Fruit fly (Drosophila melanogaster) whole organism, prepupa: ENCODE data around the gene olf413.
A peak's percentile ranks its signal among the peaks of the same experiment; 100 is the strongest.

Source experiments
- Blimp-1 ChIP-seq: fragments of 200-800 bp; sonication (Bioruptor generic); optimal IDR thresholded peaks from 3 replicates; lab custom pipeline; 2017; ENCODE audit warnings: missing biosample characterization, missing genetic modification characterization, mild to moderate bottlenecking, moderate library complexity, missing genetic modification reagents
- CG10631 ChIP-seq: fragments of 200-800 bp; sonication (Bioruptor generic); optimal IDR thresholded peaks from 2 replicates; lab custom pipeline; 2016; ENCODE audit warnings: missing biosample characterization, missing genetic modification characterization
- CG15336 ChIP-seq: fragments of 200-800 bp; sonication (Bioruptor generic); IDR thresholded peaks from 2 replicates; pipeline ENCODE4 v1.3.6; 2022; ENCODE audit warnings: missing biosample characterization, missing genetic modification characterization
- CG1621 ChIP-seq: fragments of 200-800 bp; sonication (Bioruptor generic); optimal IDR thresholded peaks from 3 replicates; lab custom pipeline; 2018; ENCODE audit warnings: missing biosample characterization, mild to moderate bottlenecking, missing genetic modification characterization
- CG31627 ChIP-seq: fragments of 200-800 bp; sonication (Bioruptor generic); optimal IDR thresholded peaks from 3 replicates; lab custom pipeline; 2016; ENCODE audit warnings: missing biosample characterization, missing genetic modification characterization
- CG32006 ChIP-seq: fragments of 200-800 bp; sonication (Bioruptor generic); optimal IDR thresholded peaks from 3 replicates; lab custom pipeline; 2017; ENCODE audit warnings: missing biosample characterization, mild to moderate bottlenecking, missing genetic modification characterization
- CG34406 ChIP-seq: fragments of 200-800 bp; sonication (Bioruptor generic); optimal IDR thresholded peaks from 3 replicates; lab custom pipeline; 2016; ENCODE audit warnings: missing biosample characterization, missing genetic modification characterization
- CG6163 ChIP-seq: fragments of 200-800 bp; sonication (Bioruptor generic); IDR thresholded peaks from 3 replicates; pipeline ENCODE4 v1.3.6; 2022; ENCODE audit warnings: missing biosample characterization, missing genetic modification characterization
- CG6276 ChIP-seq: fragments of 200-800 bp; sonication (Bioruptor generic); optimal IDR thresholded peaks from 2 replicates; lab custom pipeline; 2017; ENCODE audit warnings: missing biosample characterization, mild to moderate bottlenecking, missing genetic modification characterization
- CG6808 ChIP-seq: fragments of 200-800 bp; sonication (Bioruptor generic); optimal IDR thresholded peaks from 3 replicates; lab custom pipeline; 2017; ENCODE audit warnings: missing biosample characterization, missing genetic modification characterization, mild to moderate bottlenecking, moderate library complexity, missing genetic modification reagents
- CG6854 ChIP-seq: fragments of 200-800 bp; sonication (Bioruptor generic); optimal IDR thresholded peaks from 2 replicates; lab custom pipeline; 2017; ENCODE audit warnings: missing biosample characterization, mild to moderate bottlenecking, missing genetic modification characterization
- CG8119 ChIP-seq: fragments of 200-800 bp; sonication (Bioruptor generic); IDR thresholded peaks from 3 replicates; pipeline ENCODE4 v1.3.6; 2022; ENCODE audit warnings: missing biosample characterization, missing genetic modification characterization
- CG8632 ChIP-seq: fragments of 200-800 bp; sonication (Bioruptor generic); optimal IDR thresholded peaks from 3 replicates; lab custom pipeline; 2016; ENCODE audit warnings: missing biosample characterization, missing genetic modification characterization
- Eip75B ChIP-seq: fragments of 200-800 bp; sonication (Bioruptor generic); optimal IDR thresholded peaks from 3 replicates; lab custom pipeline; 2016; ENCODE audit warnings: missing biosample characterization, missing genetic modification characterization
- Eip78C ChIP-seq: fragments of 200-800 bp; sonication (Bioruptor generic); peaks from one replicate; lab custom pipeline; 2016; ENCODE audit warnings: missing biosample characterization, missing genetic modification characterization
- Ets21C ChIP-seq: fragments of 200-800 bp; sonication (Bioruptor generic); optimal IDR thresholded peaks from 3 replicates; lab custom pipeline; 2016; ENCODE audit warnings: missing biosample characterization, missing genetic modification characterization
- Ets96B ChIP-seq: fragments of 200-800 bp; optimal IDR thresholded peaks from 2 replicates; lab custom pipeline; 2019; ENCODE audit warnings: missing biosample characterization, mild to moderate bottlenecking, missing genetic modification characterization, moderate library complexity
- Hr39 ChIP-seq: fragments of 200-800 bp; sonication (Bioruptor generic); optimal IDR thresholded peaks from 2 replicates; lab custom pipeline; 2016; ENCODE audit warnings: missing biosample characterization, missing genetic modification characterization
- Lpt ChIP-seq: fragments of 200-800 bp; sonication (Bioruptor generic); optimal IDR thresholded peaks from 3 replicates; lab custom pipeline; 2016; ENCODE audit warnings: missing biosample characterization, missing genetic modification characterization
- Met ChIP-seq: fragments of 200-800 bp; sonication (Bioruptor generic); optimal IDR thresholded peaks from 3 replicates; lab custom pipeline; 2016; ENCODE audit warnings: missing biosample characterization, missing genetic modification characterization
- OdsH ChIP-seq: fragments of 200-800 bp; sonication (Bioruptor generic); optimal IDR thresholded peaks from 3 replicates; lab custom pipeline; 2016; ENCODE audit warnings: missing biosample characterization, missing genetic modification characterization
- Smox ChIP-seq: fragments of 200-800 bp; sonication (Bioruptor generic); optimal IDR thresholded peaks from 3 replicates; lab custom pipeline; 2016; ENCODE audit warnings: missing biosample characterization, missing genetic modification characterization
- Sox14 ChIP-seq: fragments of 200-800 bp; sonication (Bioruptor generic); optimal IDR thresholded peaks from 3 replicates; lab custom pipeline; 2016; ENCODE audit warnings: missing biosample characterization, missing genetic modification characterization
- Sox15 ChIP-seq: fragments of 200-800 bp; sonication (Bioruptor generic); optimal IDR thresholded peaks from 3 replicates; lab custom pipeline; 2016; ENCODE audit warnings: missing biosample characterization, missing genetic modification characterization
- achi ChIP-seq: fragments of 200-800 bp; sonication (Bioruptor generic); optimal IDR thresholded peaks from 3 replicates; lab custom pipeline; 2016; ENCODE audit warnings: missing biosample characterization, missing genetic modification characterization
- acj6 ChIP-seq: fragments of 200-800 bp; sonication (Bioruptor generic); optimal IDR thresholded peaks from 3 replicates; lab custom pipeline; 2016; ENCODE audit warnings: missing biosample characterization, missing genetic modification characterization
- cyc ChIP-seq: fragments of 200-800 bp; sonication (Bioruptor generic); optimal IDR thresholded peaks from 3 replicates; lab custom pipeline; 2016; ENCODE audit warnings: missing biosample characterization, missing genetic modification characterization
- dac ChIP-seq: fragments of 200-800 bp; sonication (Bioruptor generic); optimal IDR thresholded peaks from 2 replicates; lab custom pipeline; 2017; ENCODE audit warnings: missing biosample characterization, mild to moderate bottlenecking, missing genetic modification characterization
- dsx ChIP-seq: fragments of 200-800 bp; optimal IDR thresholded peaks from 3 replicates; lab custom pipeline; 2019; ENCODE audit warnings: missing biosample characterization, mild to moderate bottlenecking, missing genetic modification characterization, moderate library complexity; ENCODE audit not compliant: poor library complexity, severe bottlenecking
- fd59A ChIP-seq: fragments of 200-800 bp; sonication (Bioruptor generic); optimal IDR thresholded peaks from 2 replicates; lab custom pipeline; 2017; ENCODE audit warnings: missing biosample characterization, mild to moderate bottlenecking, missing genetic modification characterization, missing genetic modification reagents
- fkh ChIP-seq: fragments of 200-800 bp; sonication (Bioruptor generic); optimal IDR thresholded peaks from 3 replicates; lab custom pipeline; 2017; ENCODE audit warnings: missing biosample characterization, mild to moderate bottlenecking, missing genetic modification characterization, moderate library complexity
- salr ChIP-seq, 2 experiments: fragments of 200-800 bp; sonication (Bioruptor generic); optimal IDR thresholded peaks; 3 replicates each; lab custom pipeline; 2016 to 2018; ENCODE audit warnings: missing biosample characterization in 2 of 2, missing genetic modification characterization in 2 of 2, mild to moderate bottlenecking in 1 of 2
- ss ChIP-seq, 2 experiments: fragments of 200-800 bp; sonication (Bioruptor generic); optimal IDR thresholded peaks; 2 replicates in 1 of 2; 3 replicates in 1 of 2; lab custom pipeline; 2017 to 2018; ENCODE audit warnings: mild to moderate bottlenecking in 2 of 2, missing biosample characterization in 2 of 2, missing genetic modification characterization in 2 of 2, moderate library complexity in 1 of 2
- svp ChIP-seq: fragments of 200-800 bp; sonication (Bioruptor generic); peaks from one replicate; lab custom pipeline; 2016; ENCODE audit warnings: missing biosample characterization, missing genetic modification characterization

Gene olf413

DNA sequence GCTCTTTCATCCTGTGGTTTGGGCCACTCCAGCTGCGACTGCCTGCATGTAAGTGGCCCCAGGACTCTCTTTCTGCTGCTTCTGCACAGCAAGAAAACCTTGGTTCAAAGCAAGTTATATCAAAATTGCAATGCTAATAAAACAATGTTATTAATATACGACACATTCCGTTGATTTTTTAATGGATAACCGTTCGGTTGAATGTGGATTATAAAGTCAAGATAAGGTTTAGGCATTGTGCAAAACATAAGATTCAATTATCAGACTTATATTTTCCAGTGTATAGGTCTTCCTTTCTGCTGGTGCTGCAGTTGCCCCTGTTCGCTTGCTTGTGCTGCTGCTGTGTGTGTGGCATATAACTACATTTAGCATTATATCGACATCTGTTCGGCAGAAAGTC is 26.7 kb downstream of the olf413 start (continued):
- TF ChIP-seq CG6276 (GFP tag; lab: Kevin White, UChicago) (no peak), Hr39 (GFP tag; lab: Kevin White, UChicago) (peak; percentile 28), salr (GFP tag; optimal IDR thresholded peaks at IDR 0.05; lab: Kevin White, UChicago) (no peak), CG8632 (GFP tag; lab: Kevin White, UChicago) (no peak), OdsH (GFP tag; lab: Kevin White, UChicago) (peak; percentile 42), CG6854 (GFP tag; lab: Kevin White, UChicago) (no peak), acj6 (GFP tag; lab: Kevin White, UChicago) (peak; percentile 23), CG8119 (no peak), fkh (no peak), svp (peak; percentile 62), CG1621 (tag; lab: Kevin White, UChicago) (peak; percentile 32), CG6163 (GFP tag; lab: Robert Waterston, UW) (no peak), dsx (GFP tag; lab: Kevin White, UChicago) (peak; percentile 22), Smox (GFP tag; lab: Kevin White, UChicago) (peak; percentile 21), CG6808 (no peak), Blimp-1 (GFP tag; lab: Kevin White, UChicago) (no peak), cyc (GFP tag; lab: Kevin White, UChicago) (peak; percentile 14), dac (no peak), Met (GFP tag; lab: Kevin White, UChicago) (no peak), CG34406 (GFP tag; lab: Kevin White, UChicago) (peak; percentile 0), Ets96B (tag; lab: Kevin White, UChicago) (peak; percentile 41), Sox14 (GFP tag; lab: Kevin White, UChicago) (peak; percentile 25), Lpt (GFP tag; lab: Kevin White, UChicago) (no peak), Sox15 (GFP tag; lab: Kevin White, UChicago) (no peak), Eip75B (peak; percentile 32), CG10631 (GFP tag; lab: Kevin White, UChicago) (peak; percentile 12), fd59A (no peak), CG31627 (GFP tag; lab: Kevin White, UChicago) (peak; percentile 18), CG15336 (GFP tag; lab: Robert Waterston, UW) (0 out of 2 replicates have a peak, but pooled peaks have one; percentile 9), CG32006 (GFP tag; lab: Kevin White, UChicago) (peak; percentile 48), Ets21C (GFP tag; lab: Kevin White, UChicago) (no peak)

DNA sequence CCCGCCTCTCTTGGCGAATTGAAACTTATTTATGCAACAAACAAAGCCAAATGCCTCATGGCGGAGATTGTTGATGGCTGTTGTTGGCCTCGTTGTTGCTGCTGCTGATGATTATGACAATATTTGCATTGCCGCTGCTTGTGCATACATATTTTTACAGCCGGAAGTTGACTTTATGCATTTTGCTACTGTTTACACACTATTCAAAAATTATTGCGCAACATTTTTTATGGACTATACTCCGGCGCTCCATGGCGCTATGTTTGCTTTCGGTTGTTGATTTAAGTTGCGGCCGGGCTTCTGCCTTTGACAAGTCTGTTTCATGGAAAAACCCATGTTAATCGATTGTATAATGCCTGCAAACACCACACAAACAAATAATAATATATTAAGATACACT is 27.8 kb downstream of the olf413 start:
- 0 out of 3 replicates have a peak, but pooled peaks have one; percentile 30 for TF ChIP-seq CG6163 (GFP tag; lab: Robert Waterston, UW)
- peak; percentile 39 for TF ChIP-seq Eip78C (GFP tag; lab: Kevin White, UChicago)
- peak; percentile 70 for TF ChIP-seq fkh
- no peak for TF ChIP-seq ss (GFP tag; optimal IDR thresholded peaks at IDR 0.05; lab: Kevin White, UChicago)

DNA sequence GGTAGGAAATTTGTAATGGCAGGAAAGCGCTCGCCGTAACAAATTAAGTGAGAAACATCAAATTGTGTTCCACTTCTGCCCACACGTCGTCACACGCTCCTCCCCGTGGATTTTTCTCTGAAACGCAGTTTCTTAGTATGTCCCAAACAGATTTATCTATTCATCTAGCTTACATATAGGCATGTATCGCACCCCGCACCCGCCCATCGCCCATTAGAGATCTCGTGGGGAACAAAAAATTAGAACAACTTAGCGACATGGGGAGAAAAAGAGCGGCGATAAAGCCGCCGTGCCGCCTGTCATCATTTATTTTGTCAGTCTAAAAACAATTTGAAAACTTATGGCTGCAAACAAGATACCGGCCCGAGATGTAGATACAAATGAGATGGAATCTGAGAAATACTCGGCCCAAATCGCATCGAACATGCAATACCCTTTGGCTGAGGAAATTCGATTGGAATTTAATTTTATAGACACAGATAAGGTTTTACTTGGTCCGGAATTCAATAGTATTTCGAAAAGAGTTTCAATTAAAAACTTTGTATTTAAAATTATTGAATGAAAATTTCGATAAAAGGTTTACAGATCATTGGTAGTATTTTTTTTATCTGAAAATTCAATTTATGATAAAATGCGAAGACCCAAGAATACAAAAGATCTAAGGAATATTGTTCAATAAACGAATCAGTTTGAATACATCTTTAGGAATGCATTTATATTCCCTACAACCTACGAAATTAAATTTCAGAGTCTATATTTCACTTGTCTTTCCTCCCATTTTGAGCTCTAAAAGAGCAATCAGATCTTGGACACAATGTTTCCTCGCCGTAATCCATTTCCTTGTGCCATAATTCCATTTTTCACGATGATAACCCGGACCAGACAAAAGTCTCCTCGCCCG is 39.9 kb downstream of the olf413 start:
- TF ChIP-seq Eip78C (GFP tag; lab: Kevin White, UChicago) (peak; percentile 19), achi (GFP tag; lab: Kevin White, UChicago) (no peak)
